Fruit fly (Drosophila melanogaster): ENCODE measurements around the gene RpL34a.

Gene RpL34a

DNA sequence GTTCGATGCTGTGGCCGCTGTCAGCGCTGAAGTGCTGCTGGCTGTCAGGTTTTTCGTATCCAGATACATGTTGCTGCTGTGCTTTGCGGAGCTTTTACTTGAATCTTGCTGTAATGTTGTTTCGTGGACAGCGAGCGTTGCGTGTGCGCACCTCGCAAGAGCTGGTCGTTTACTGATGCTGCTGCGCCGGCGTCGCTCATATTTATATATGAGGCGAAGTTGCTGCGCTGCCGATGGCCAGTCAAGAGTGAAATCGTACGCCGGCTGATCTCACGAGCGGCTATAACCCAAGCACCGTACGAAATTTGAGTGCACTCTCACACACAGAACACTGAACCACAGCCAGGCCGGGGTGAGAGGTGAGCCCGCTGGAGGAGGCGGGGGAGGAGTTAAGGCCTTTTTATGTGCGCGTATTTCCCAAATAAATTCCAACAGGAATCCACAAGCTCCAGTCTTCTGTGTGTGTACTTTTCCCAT is 41.7 kb downstream of the RpL34a start (continued):
- peak in 1 of 2 experiments; percentile 26 for TF ChIP-seq Trl (optimal IDR thresholded peaks at IDR 0.05)
- no peak for TF ChIP-seq Trl (GFP tag; optimal IDR thresholded peaks at IDR 0.05)
- TF ChIP-seq hbn (GFP tag; IDR thresholded peaks at IDR 0.05; ENCODE audit: partially characterized antibody): no peak
- TF ChIP-seq dimm (GFP tag; IDR thresholded peaks at IDR 0.05): no peak
- TF ChIP-seq HLHmδ (GFP tag; optimal IDR thresholded peaks at IDR 0.05): peak; percentile 94
- TF ChIP-seq CG7786 (GFP tag; optimal IDR thresholded peaks at IDR 0.05): no peak
- no peak for TF ChIP-seq CG8281 (tag; optimal IDR thresholded peaks at IDR 0.05)
- no peak for TF ChIP-seq grn (GFP tag; optimal IDR thresholded peaks at IDR 0.05)
- TF ChIP-seq CG2199 (GFP tag; IDR thresholded peaks at IDR 0.05): peak; percentile 43; the same call in 1 of the 3 replicates
- no peak for TF ChIP-seq CG1024 (GFP tag; IDR thresholded peaks at IDR 0.05)
- no peak for TF ChIP-seq ssp (GFP tag; IDR thresholded peaks at IDR 0.05)
- peak; percentile 80 for TF ChIP-seq CG11504 (tag; optimal IDR thresholded peaks at IDR 0.05)
- TF ChIP-seq NC2α (GFP tag; optimal IDR thresholded peaks at IDR 0.05): peak; percentile 22
- peak in 1 of 2 experiments; percentile 88 for TF ChIP-seq Hr78 (GFP tag; optimal IDR thresholded peaks at IDR 0.05)
- TF ChIP-seq vfl (GFP tag; optimal IDR thresholded peaks at IDR 0.05): no peak
- TF ChIP-seq CG31224 (GFP tag; IDR thresholded peaks at IDR 0.05): no peak
- peak; percentile 82; the same call in 2 of the 3 replicates for TF ChIP-seq z (GFP tag; IDR thresholded peaks at IDR 0.05)
- TF ChIP-seq B-H2 (GFP tag; optimal IDR thresholded peaks at IDR 0.05): no peak
- no peak for TF ChIP-seq corto (GFP tag; optimal IDR thresholded peaks at IDR 0.05)
- no peak for TF ChIP-seq CG11456 (GFP tag; IDR thresholded peaks at IDR 0.05)
- peak; percentile 83; the same call in 3 of the 4 replicates for TF ChIP-seq chinmo (GFP tag; IDR thresholded peaks at IDR 0.05; ENCODE audit: partially characterized antibody)
- no peak for TF ChIP-seq CG17385 (GFP tag; optimal IDR thresholded peaks at IDR 0.05)
- no peak for TF ChIP-seq D19A (tag; optimal IDR thresholded peaks at IDR 0.05)
- TF ChIP-seq zf30C (GFP tag; optimal IDR thresholded peaks at IDR 0.05): peak; percentile 1
- TF ChIP-seq tio (GFP tag; optimal IDR thresholded peaks at IDR 0.05): no peak
- no peak for TF ChIP-seq BEAF-32 (GFP tag; optimal IDR thresholded peaks at IDR 0.05)
- no peak for TF ChIP-seq pb (GFP tag; optimal IDR thresholded peaks at IDR 0.05)
- TF ChIP-seq CG7745 (tag; optimal IDR thresholded peaks at IDR 0.05): no peak
- TF ChIP-seq CG42726 (GFP tag; IDR thresholded peaks at IDR 0.05; ENCODE audit: partially characterized antibody): 0 out of 2 replicates have a peak, but pooled peaks have one; percentile 40
- no peak for TF ChIP-seq dmrt11E (tag; optimal IDR thresholded peaks at IDR 0.05)
- peak; percentile 75 for TF ChIP-seq Adf1 (GFP tag; IDR thresholded peaks at IDR 0.05)
- TF ChIP-seq otp (GFP tag; IDR thresholded peaks at IDR 0.05): 0 out of 3 replicates have a peak, but pooled peaks have one; percentile 13
- no peak for TF ChIP-seq CG9609 (GFP tag; optimal IDR thresholded peaks at IDR 0.05)
- no peak for TF ChIP-seq CG2889 (GFP tag; IDR thresholded peaks at IDR 0.05)
- TF ChIP-seq cg (GFP tag; optimal IDR thresholded peaks at IDR 0.05): peak; percentile 18
- TF ChIP-seq Mes4 (GFP tag; optimal IDR thresholded peaks at IDR 0.05): no peak
- TF ChIP-seq CG14710 (tag; optimal IDR thresholded peaks at IDR 0.05): no peak
- peak; percentile 79 for TF ChIP-seq sd (tag; optimal IDR thresholded peaks at IDR 0.05)
- no peak for TF ChIP-seq nmo (GFP tag; optimal IDR thresholded peaks at IDR 0.05)
- no peak for TF ChIP-seq CG10209 (GFP tag; optimal IDR thresholded peaks at IDR 0.05)
- TF ChIP-seq h (optimal IDR thresholded peaks at IDR 0.05): no peak
- no peak for TF ChIP-seq Chrac-16 (GFP tag; optimal IDR thresholded peaks at IDR 0.05)
- TF ChIP-seq CG12769 (tag; optimal IDR thresholded peaks at IDR 0.05): peak; percentile 58
- TF ChIP-seq CG4854 (GFP tag; optimal IDR thresholded peaks at IDR 0.05): no peak
- peak; percentile 72 for TF ChIP-seq Med (GFP tag)
- no peak for TF ChIP-seq CG4707 (GFP tag; optimal IDR thresholded peaks at IDR 0.05)
- no peak for TF ChIP-seq CG2712 (tag; optimal IDR thresholded peaks at IDR 0.05)
- no peak for TF ChIP-seq ro (GFP tag; IDR thresholded peaks at IDR 0.05)
- TF ChIP-seq CG17361 (GFP tag; IDR thresholded peaks at IDR 0.05): no peak
- no peak for TF ChIP-seq CG1832 (GFP tag; optimal IDR thresholded peaks at IDR 0.05)
- TF ChIP-seq CG17359 (tag; optimal IDR thresholded peaks at IDR 0.05): no peak
